Worm (Caenorhabditis elegans): ENCODE results near the gene Y57G7A.5.

ce11 chrII:1322283-1323173 lies 47.2 kb upstream of the Y57G7A.5 start:
- TF ChIP-seq fax-1 (tag; optimal IDR thresholded peaks at IDR 0.05) = no peak
- TF ChIP-seq K09A11.1 (tag; optimal IDR thresholded peaks at IDR 0.05; ENCODE audit: insufficient read depth) = no peak
- no peak for TF ChIP-seq unc-86 (tag; optimal IDR thresholded peaks at IDR 0.05)

Data from whole organism, late embryonic.